Fruit fly (Drosophila melanogaster) whole organism, embryonic: ENCODE measurements around the gene CG5986.

Experiments
- BtbVII ChIP-seq: fragments of 200-800 bp; sonication (Bioruptor generic); optimal IDR thresholded peaks from 3 replicates; lab custom pipeline; 2017; ENCODE audit warnings: missing biosample characterization, mild to moderate bottlenecking, missing genetic modification characterization
- CG10147 ChIP-seq: fragments of 200-800 bp; sonication (Bioruptor generic); optimal IDR thresholded peaks from 2 replicates; lab custom pipeline; 2019; ENCODE audit warnings: missing biosample characterization, mild to moderate bottlenecking, missing genetic modification characterization, moderate library complexity
- CG10274 ChIP-seq: fragments of 200-800 bp; sonication (Bioruptor generic); optimal IDR thresholded peaks from 3 replicates; lab custom pipeline; 2017; ENCODE audit warnings: missing biosample characterization, mild to moderate bottlenecking, missing genetic modification characterization
- CG14050 ChIP-seq: fragments of 200-800 bp; sonication (Bioruptor generic); IDR thresholded peaks from 3 replicates; pipeline ENCODE4 v1.3.6; 2022; ENCODE audit warnings: missing biosample characterization, missing genetic modification characterization
- CG15269 ChIP-seq: fragments of 200-800 bp; sonication (Bioruptor generic); optimal IDR thresholded peaks from 2 replicates; lab custom pipeline; 2018; ENCODE audit warnings: missing biosample characterization, mild to moderate bottlenecking, missing genetic modification characterization, moderate library complexity
- CG16863 ChIP-seq: fragments of 200-800 bp; sonication (Bioruptor generic); optimal IDR thresholded peaks from 3 replicates; lab custom pipeline; 2016; ENCODE audit warnings: missing biosample characterization, missing genetic modification characterization
- CG17385 ChIP-seq: fragments of 200-800 bp; sonication (Bioruptor generic); optimal IDR thresholded peaks from 3 replicates; lab custom pipeline; 2018; ENCODE audit warnings: missing biosample characterization, mild to moderate bottlenecking, missing genetic modification characterization
- CG18262 ChIP-seq: fragments of 200-800 bp; optimal IDR thresholded peaks from 3 replicates; lab custom pipeline; 2019; ENCODE audit warnings: missing biosample characterization, mild to moderate bottlenecking, missing genetic modification characterization, moderate library complexity
- CG1832 ChIP-seq: fragments of 200-800 bp; sonication (Bioruptor generic); optimal IDR thresholded peaks from 2 replicates; lab custom pipeline; 2017; ENCODE audit warnings: missing biosample characterization, mild to moderate bottlenecking, missing genetic modification characterization, inconsistent platforms
- CG2120 ChIP-seq: fragments of 200-800 bp; sonication (Bioruptor generic); optimal IDR thresholded peaks from 3 replicates; lab custom pipeline; 2016; ENCODE audit warnings: missing biosample characterization, missing genetic modification characterization
- CG3163 ChIP-seq: fragments of 200-800 bp; sonication (Bioruptor generic); optimal IDR thresholded peaks from 3 replicates; lab custom pipeline; 2016; ENCODE audit warnings: missing biosample characterization, missing genetic modification characterization
- CG33557 ChIP-seq: fragments of 200-800 bp; sonication (Bioruptor generic); optimal IDR thresholded peaks from 2 replicates; lab custom pipeline; 2019; ENCODE audit warnings: missing biosample characterization, mild to moderate bottlenecking, missing genetic modification characterization, moderate library complexity
- CG34422 ChIP-seq: fragments of 200-800 bp; sonication (Bioruptor generic); IDR thresholded peaks from 3 replicates; pipeline ENCODE4 v1.3.6; 2022; ENCODE audit warnings: missing biosample characterization, missing genetic modification characterization
- CG4617 ChIP-seq: fragments of 200-800 bp; sonication (Bioruptor generic); optimal IDR thresholded peaks from 3 replicates; lab custom pipeline; 2016; ENCODE audit warnings: missing biosample characterization, missing genetic modification characterization, borderline replicate concordance
- CG4707 ChIP-seq: fragments of 200-800 bp; sonication (Bioruptor generic); optimal IDR thresholded peaks from 2 replicates; lab custom pipeline; 2018; ENCODE audit warnings: missing biosample characterization, mild to moderate bottlenecking, missing genetic modification characterization, moderate library complexity
- CG8765 ChIP-seq: fragments of 200-800 bp; sonication (Bioruptor generic); IDR thresholded peaks from 2 replicates; pipeline ENCODE4 v1.3.6; 2022; ENCODE audit warnings: missing biosample characterization, missing genetic modification characterization
- CG9437 ChIP-seq: fragments of 200-800 bp; sonication (Bioruptor generic); optimal IDR thresholded peaks from 2 replicates; lab custom pipeline; 2018; ENCODE audit warnings: missing biosample characterization, mild to moderate bottlenecking, missing genetic modification characterization
- Deaf1 ChIP-seq: fragments of 200-800 bp; optimal IDR thresholded peaks from 3 replicates; lab custom pipeline; 2019; ENCODE audit warnings: missing biosample characterization, mild to moderate bottlenecking, missing genetic modification characterization, moderate library complexity
- ERR ChIP-seq: fragments of 200-800 bp; sonication (Bioruptor generic); optimal IDR thresholded peaks from 2 replicates; lab custom pipeline; 2016; ENCODE audit warnings: missing biosample characterization, missing genetic modification characterization
- H15 ChIP-seq: fragments of 200-800 bp; sonication (Bioruptor generic); IDR thresholded peaks from 3 replicates; pipeline ENCODE4 v1.3.6; 2022; ENCODE audit warnings: missing biosample characterization, missing genetic modification characterization
- HHEX ChIP-seq: fragments of 200-800 bp; sonication (Bioruptor generic); optimal IDR thresholded peaks from 3 replicates; lab custom pipeline; 2017; ENCODE audit warnings: missing biosample characterization, mild to moderate bottlenecking, missing genetic modification characterization, missing genetic modification reagents
- Lpt ChIP-seq: fragments of >200 bp; optimal IDR thresholded peaks from 2 replicates; lab custom pipeline; 2018; ENCODE audit warnings: missing biosample characterization, missing genetic modification characterization
- Nf-YA ChIP-seq: fragments of 200-800 bp; sonication (Bioruptor generic); IDR thresholded peaks from 2 replicates; pipeline ENCODE4 v1.3.6; 2022; ENCODE audit warnings: missing biosample characterization, missing genetic modification characterization
- Oaz ChIP-seq: fragments of 200-800 bp; sonication (Bioruptor generic); IDR thresholded peaks from 2 replicates; pipeline ENCODE4 v1.3.6; 2022; ENCODE audit warnings: missing biosample characterization, missing genetic modification characterization
- Ravus ChIP-seq: fragments of 200-800 bp; sonication (Bioruptor generic); IDR thresholded peaks from 2 replicates; pipeline ENCODE4 v1.3.6; 2022; ENCODE audit warnings: missing biosample characterization, missing genetic modification characterization
- Taf1 ChIP-seq: fragments of 200-800 bp; sonication (Bioruptor generic); IDR thresholded peaks from 2 replicates; pipeline ENCODE4 v1.3.6; 2022; ENCODE audit warnings: missing biosample characterization, missing genetic modification characterization
- Trl ChIP-seq, 3 experiments: fragments of >200 bp in 2 of 3; fragments of 200-800 bp in 1 of 3; sonication (Bioruptor generic) in 1 of 3; optimal IDR thresholded peaks; 2 replicates in 1 of 3; 3 replicates in 2 of 3; lab custom pipeline; 2016 to 2017; ENCODE audit warnings: missing biosample characterization in 1 of 3, missing genetic modification characterization in 1 of 3
- aop ChIP-seq: fragments of 200-800 bp; sonication (Bioruptor generic); IDR thresholded peaks from 2 replicates; pipeline ENCODE4 v1.3.6; 2022; ENCODE audit warnings: missing biosample characterization, missing genetic modification characterization
- az2 ChIP-seq: fragments of 200-800 bp; sonication (Bioruptor generic); optimal IDR thresholded peaks from 3 replicates; lab custom pipeline; 2016; ENCODE audit warnings: missing biosample characterization, missing genetic modification characterization
- caup ChIP-seq: fragments of 200-800 bp; sonication (Bioruptor generic); optimal IDR thresholded peaks from 3 replicates; lab custom pipeline; 2017; ENCODE audit warnings: missing biosample characterization, mild to moderate bottlenecking, missing genetic modification characterization, moderate library complexity; ENCODE audit not compliant: severe bottlenecking
- dan ChIP-seq: fragments of 200-800 bp; sonication (Bioruptor generic); IDR thresholded peaks from 2 replicates; pipeline ENCODE4 v1.3.6; 2022; ENCODE audit warnings: missing biosample characterization, missing genetic modification characterization
- dm ChIP-seq: fragments of 200-800 bp; sonication (Bioruptor generic); optimal IDR thresholded peaks from 3 replicates; lab custom pipeline; 2016; ENCODE audit warnings: missing biosample characterization, missing genetic modification characterization
- hb ChIP-seq: fragments of 200-800 bp; sonication (Bioruptor generic); IDR thresholded peaks from 3 replicates; pipeline ENCODE4 v1.3.6; 2022; ENCODE audit warnings: missing biosample characterization, missing genetic modification characterization; ENCODE audit not compliant: partially characterized antibody
- hbn ChIP-seq: fragments of 200-800 bp; sonication (Bioruptor generic); IDR thresholded peaks from 2 replicates; pipeline ENCODE4 v1.3.6; 2022; ENCODE audit warnings: missing biosample characterization, missing genetic modification characterization; ENCODE audit not compliant: partially characterized antibody
- hkb ChIP-seq, 2 experiments: fragments of 200-800 bp in 1 of 2; fragments of >200 bp in 1 of 2; sonication (Bioruptor generic) in 1 of 2; IDR thresholded peaks in 1 of 2; optimal IDR thresholded peaks in 1 of 2; 2 replicates each; pipeline versions ENCODE4 v1.3.6 to Lab custom; 2017 to 2022; ENCODE audit warnings: missing biosample characterization in 1 of 2, missing genetic modification characterization in 1 of 2
- kay ChIP-seq: fragments of 200-800 bp; sonication (Bioruptor generic); optimal IDR thresholded peaks from 2 replicates; lab custom pipeline; 2016; ENCODE audit warnings: missing biosample characterization, missing genetic modification characterization
- kni ChIP-seq: fragments of 200-800 bp; sonication (Bioruptor generic); optimal IDR thresholded peaks from 3 replicates; lab custom pipeline; 2017; ENCODE audit warnings: mild to moderate bottlenecking, missing biosample characterization, missing genetic modification reagents, missing genetic modification characterization
- mld ChIP-seq: fragments of 200-800 bp; sonication (Bioruptor generic); IDR thresholded peaks from 3 replicates; pipeline ENCODE4 v1.3.6; 2022; ENCODE audit warnings: missing biosample characterization, missing genetic modification characterization; ENCODE audit not compliant: partially characterized antibody
- onecut ChIP-seq: fragments of 200-800 bp; sonication (Bioruptor generic); IDR thresholded peaks from 2 replicates; pipeline ENCODE4 v1.3.6; 2022; ENCODE audit warnings: missing biosample characterization, missing genetic modification characterization
- org-1 ChIP-seq: fragments of 200-800 bp; sonication (Bioruptor generic); optimal IDR thresholded peaks from 2 replicates; lab custom pipeline; 2017; ENCODE audit warnings: missing biosample characterization, missing genetic modification characterization
- peb ChIP-seq: fragments of 200-800 bp; sonication (Bioruptor generic); IDR thresholded peaks from 2 replicates; pipeline ENCODE4 v1.3.6; 2022; ENCODE audit warnings: missing biosample characterization, missing genetic modification characterization
- rib ChIP-seq: fragments of 200-800 bp; sonication (Bioruptor generic); IDR thresholded peaks from 2 replicates; pipeline ENCODE4 v1.3.6; 2022; ENCODE audit warnings: missing biosample characterization, missing genetic modification characterization
- sisA ChIP-seq: fragments of 200-800 bp; sonication (Bioruptor generic); IDR thresholded peaks from 2 replicates; pipeline ENCODE4 v1.3.6; 2022; ENCODE audit warnings: missing biosample characterization, missing genetic modification characterization
- slbo ChIP-seq: fragments of 200-800 bp; sonication (Bioruptor generic); IDR thresholded peaks from 2 replicates; pipeline ENCODE4 v1.3.6; 2022; ENCODE audit warnings: missing biosample characterization, missing genetic modification characterization
- tin ChIP-seq: fragments of 200-800 bp; sonication (Bioruptor generic); optimal IDR thresholded peaks from 3 replicates; lab custom pipeline; 2016; ENCODE audit warnings: missing biosample characterization, missing genetic modification characterization
- toy ChIP-seq: fragments of 200-800 bp; sonication (Bioruptor generic); IDR thresholded peaks from 2 replicates; pipeline ENCODE4 v1.3.6; 2022; ENCODE audit warnings: missing biosample characterization, missing genetic modification characterization
- tup ChIP-seq: fragments of 200-800 bp; sonication (Bioruptor generic); optimal IDR thresholded peaks from 2 replicates; lab custom pipeline; 2016; ENCODE audit warnings: missing biosample characterization, mild to moderate bottlenecking, missing genetic modification characterization, moderate library complexity
- wor ChIP-seq: fragments of 200-800 bp; sonication (Bioruptor generic); IDR thresholded peaks from 2 replicates; pipeline ENCODE4 v1.3.6; 2022; ENCODE audit warnings: missing biosample characterization, missing genetic modification characterization
- zfh2 ChIP-seq: fragments of 200-800 bp; sonication (Bioruptor generic); optimal IDR thresholded peaks from 2 replicates; lab custom pipeline; 2016; ENCODE audit warnings: missing biosample characterization, missing genetic modification characterization

The CG5986 gene

dm6 chr3R:24006449-24007159 is 41.0 kb upstream of the CG5986 start (continued):
- no peak for TF ChIP-seq H15
- 0 out of 2 replicates have a peak, but pooled peaks have one; percentile 26 for TF ChIP-seq onecut (GFP tag; lab: Robert Waterston, UW)
- TF ChIP-seq wor (GFP tag; lab: Robert Waterston, UW) = no peak
- TF ChIP-seq tup (GFP tag; lab: Kevin White, UChicago) = no peak
- TF ChIP-seq CG15269 (tag; lab: Kevin White, UChicago) = no peak
- no peak for TF ChIP-seq CG4617 (GFP tag; lab: Kevin White, UChicago)
- TF ChIP-seq CG1832 = peak; percentile 1
- TF ChIP-seq Trl (optimal IDR thresholded peaks at IDR 0.05; lab: Kevin White, UChicago) = peak; percentile 63 to 79
- TF ChIP-seq Trl (GFP tag; optimal IDR thresholded peaks at IDR 0.05; lab: Kevin White, UChicago) = no peak
- no peak for TF ChIP-seq dan (GFP tag; lab: Robert Waterston, UW)
- no peak for TF ChIP-seq Nf-YA
- no peak for TF ChIP-seq rib (GFP tag; lab: Robert Waterston, UW)
- TF ChIP-seq mld (GFP tag; lab: Robert Waterston, UW) = no peak
- no peak for TF ChIP-seq org-1 (GFP tag; lab: Kevin White, UChicago)
- peak; percentile 32 for TF ChIP-seq HHEX (GFP tag; lab: Kevin White, UChicago)
- TF ChIP-seq Taf1 (GFP tag; lab: Robert Waterston, UW) = peak; percentile 24; the same call in 1 of the 2 replicates
- TF ChIP-seq Oaz (GFP tag; lab: Robert Waterston, UW) = no peak
- TF ChIP-seq Ravus = no peak
- no peak for TF ChIP-seq caup (GFP tag; lab: Kevin White, UChicago)
- TF ChIP-seq toy = no peak
- TF ChIP-seq CG16863 (GFP tag; lab: Kevin White, UChicago) = no peak
- no peak for TF ChIP-seq CG33557 (GFP tag; lab: Kevin White, UChicago)
- no peak for TF ChIP-seq CG14050 (GFP tag; lab: Robert Waterston, UW)
- TF ChIP-seq slbo = peak; percentile 47
- no peak for TF ChIP-seq CG10274
- TF ChIP-seq kni (GFP tag; lab: Kevin White, UChicago) = peak; percentile 32
- peak; percentile 42 for TF ChIP-seq CG2120 (GFP tag; lab: Kevin White, UChicago)
- no peak for TF ChIP-seq az2
- no peak for TF ChIP-seq zfh2
- no peak for TF ChIP-seq hkb (optimal IDR thresholded peaks at IDR 0.05; lab: Kevin White, UChicago)
- TF ChIP-seq hkb (GFP tag; IDR thresholded peaks at IDR 0.05; lab: Robert Waterston, UW) = no peak
- TF ChIP-seq BtbVII (GFP tag; lab: Kevin White, UChicago) = no peak
- TF ChIP-seq hbn (GFP tag; lab: Robert Waterston, UW) = no peak
- no peak for TF ChIP-seq hb (GFP tag; lab: Robert Waterston, UW)
- TF ChIP-seq dm = no peak
- TF ChIP-seq CG3163 (GFP tag; lab: Kevin White, UChicago) = peak; percentile 10
- TF ChIP-seq CG4707 (GFP tag; lab: Kevin White, UChicago) = no peak
- no peak for TF ChIP-seq CG18262 (tag; lab: Kevin White, UChicago)
- TF ChIP-seq CG9437 (GFP tag; lab: Kevin White, UChicago) = no peak
- TF ChIP-seq sisA = no peak
- TF ChIP-seq Deaf1 (tag; lab: Kevin White, UChicago) = no peak
- no peak for TF ChIP-seq ERR (GFP tag; lab: Kevin White, UChicago)
- no peak for TF ChIP-seq CG34422 (GFP tag; lab: Robert Waterston, UW)
- TF ChIP-seq tin = no peak
- TF ChIP-seq peb = 0 out of 2 replicates have a peak, but pooled peaks have one; percentile 7
- TF ChIP-seq CG8765 (GFP tag; lab: Robert Waterston, UW) = 0 out of 2 replicates have a peak, but pooled peaks have one; percentile 7
- no peak for TF ChIP-seq aop (GFP tag; lab: Robert Waterston, UW)
- peak; percentile 11 for TF ChIP-seq kay (GFP tag; lab: Kevin White, UChicago)
- no peak for TF ChIP-seq Lpt (GFP tag; lab: Kevin White, UChicago)
- no peak for TF ChIP-seq CG10147 (GFP tag; lab: Kevin White, UChicago)
- TF ChIP-seq CG17385 (GFP tag; lab: Kevin White, UChicago) = no peak
